Fruit fly (Drosophila melanogaster): Measurements from ENCODE around the gene Sgs4.

The Sgs4 gene

dm6 chrX:3205887-3206794, 43.7 kb upstream of the Sgs4 start (continued):
- TF ChIP-seq ato (GFP tag; IDR thresholded peaks at IDR 0.05; ENCODE audit: partially characterized antibody), result no peak
- TF ChIP-seq CG3726 (GFP tag; IDR thresholded peaks at IDR 0.05), result no peak
- no peak for TF ChIP-seq CG3838 (GFP tag; optimal IDR thresholded peaks at IDR 0.05)
- TF ChIP-seq CG30020 (tag; optimal IDR thresholded peaks at IDR 0.05), result no peak
- peak; percentile 50 for TF ChIP-seq CG9215 (GFP tag; IDR thresholded peaks at IDR 0.05)
- no peak for TF ChIP-seq CG1832 (GFP tag; optimal IDR thresholded peaks at IDR 0.05)
- no peak; the same call in 1 of the 2 replicates for TF ChIP-seq CG10321 (GFP tag; IDR thresholded peaks at IDR 0.05)
- no peak for TF ChIP-seq Opbp (GFP tag; IDR thresholded peaks at IDR 0.05; ENCODE audit: partially characterized antibody)
- no peak for TF ChIP-seq CG4404 (GFP tag; IDR thresholded peaks at IDR 0.05)
- TF ChIP-seq CG15011 (GFP tag; optimal IDR thresholded peaks at IDR 0.05), result peak; percentile 14
- no peak for TF ChIP-seq Dip2 (GFP tag; IDR thresholded peaks at IDR 0.05)
- TF ChIP-seq hkb (optimal IDR thresholded peaks at IDR 0.05), result no peak
- peak; percentile 81 for TF ChIP-seq hkb (GFP tag; IDR thresholded peaks at IDR 0.05)
- TF ChIP-seq nau (GFP tag; optimal IDR thresholded peaks at IDR 0.05), result peak; percentile 33
- TF ChIP-seq pros (GFP tag; optimal IDR thresholded peaks at IDR 0.05), result no peak
- no peak for TF ChIP-seq CG31388 (GFP tag; optimal IDR thresholded peaks at IDR 0.05)
- TF ChIP-seq gsb (GFP tag; IDR thresholded peaks at IDR 0.05), result peak; percentile 61
- peak; percentile 68; the same call in 2 of the 3 replicates for TF ChIP-seq CG11456 (GFP tag; IDR thresholded peaks at IDR 0.05)
- peak; percentile 71 for TF ChIP-seq CG7839 (tag; optimal IDR thresholded peaks at IDR 0.05)
- TF ChIP-seq CG7987 (GFP tag; optimal IDR thresholded peaks at IDR 0.05), result no peak
- peak; percentile 8 for TF ChIP-seq CG31365 (tag; optimal IDR thresholded peaks at IDR 0.05)
- TF ChIP-seq HHEX (GFP tag; optimal IDR thresholded peaks at IDR 0.05), result peak; percentile 52
- TF ChIP-seq sr (GFP tag; IDR thresholded peaks at IDR 0.05), result no peak
- TF ChIP-seq CG17186 (GFP tag; optimal IDR thresholded peaks at IDR 0.05), result no peak
- TF ChIP-seq wor (GFP tag; IDR thresholded peaks at IDR 0.05), result peak; percentile 36; the same call in 1 of the 2 replicates
- peak; percentile 40 for TF ChIP-seq org-1 (GFP tag; optimal IDR thresholded peaks at IDR 0.05)
- peak; percentile 77 for TF ChIP-seq CG32772 (GFP tag; IDR thresholded peaks at IDR 0.05)
- TF ChIP-seq CG3995 (GFP tag; optimal IDR thresholded peaks at IDR 0.05), result no peak
- no peak for TF ChIP-seq trem (tag; optimal IDR thresholded peaks at IDR 0.05)
- TF ChIP-seq Trl (optimal IDR thresholded peaks at IDR 0.05), result peak in 1 of 2 experiments; percentile 3
- TF ChIP-seq Trl (GFP tag; optimal IDR thresholded peaks at IDR 0.05), result peak; percentile 81
- TF ChIP-seq CG10959 (GFP tag; IDR thresholded peaks at IDR 0.05), result peak; percentile 21; the same call in 1 of the 2 replicates
- peak; percentile 32 for TF ChIP-seq schlank (tag; optimal IDR thresholded peaks at IDR 0.05)
- peak in 1 of 2 experiments; percentile 67 for TF ChIP-seq bsh (GFP tag; optimal IDR thresholded peaks at IDR 0.05)
- TF ChIP-seq Lim3 (GFP tag; IDR thresholded peaks at IDR 0.05), result no peak
- TF ChIP-seq CG13123 (GFP tag; optimal IDR thresholded peaks at IDR 0.05), result no peak
- no peak for TF ChIP-seq CG17829 (tag; optimal IDR thresholded peaks at IDR 0.05)
- TF ChIP-seq ems (GFP tag; optimal IDR thresholded peaks at IDR 0.05), result peak; percentile 65
- peak in 1 of 2 experiments; percentile 56 for TF ChIP-seq eve (GFP tag; optimal IDR thresholded peaks at IDR 0.05)
- TF ChIP-seq CG4854 (GFP tag; optimal IDR thresholded peaks at IDR 0.05), result peak; percentile 0
- TF ChIP-seq br (optimal IDR thresholded peaks at IDR 0.05), result no peak
- TF ChIP-seq Taf1 (GFP tag; IDR thresholded peaks at IDR 0.05), result peak; percentile 52
- TF ChIP-seq otp (GFP tag; IDR thresholded peaks at IDR 0.05), result peak; percentile 79; the same call in 2 of the 3 replicates
- TF ChIP-seq Doc3 (GFP tag; IDR thresholded peaks at IDR 0.05; ENCODE audit: partially characterized antibody), result no peak
- peak; percentile 16 for TF ChIP-seq vfl (GFP tag; optimal IDR thresholded peaks at IDR 0.05)
- TF ChIP-seq CG5245 (GFP tag; optimal IDR thresholded peaks at IDR 0.05), result peak; percentile 45
- peak; percentile 48 for TF ChIP-seq phol (tag; optimal IDR thresholded peaks at IDR 0.05)
- TF ChIP-seq zf30C (GFP tag; optimal IDR thresholded peaks at IDR 0.05), result peak; percentile 11
- peak; percentile 53 for TF ChIP-seq Hr3 (GFP tag; optimal IDR thresholded peaks at IDR 0.05)
- peak; percentile 14; the same call in 1 of the 3 replicates for TF ChIP-seq croc (GFP tag; conservative IDR thresholded peaks at IDR 0.05)

Data from whole organism, embryonic.